Worm (Caenorhabditis elegans): ENCODE data around the gene fut-2.

fut-2 gene

ce11 chrV:6554308-6554707 is 21.4 kb downstream of the fut-2 start, which contains the start of gene K04A8.19:
Gene K04A8.19, minus strand, starts transcription at chrV:6554408.
- TF ChIP-seq fkh-10 (GFP tag; optimal IDR thresholded peaks at IDR 0.05) (no peak), lsy-2 (tag; optimal IDR thresholded peaks at IDR 0.05) (no peak), ceh-90 (tag; optimal IDR thresholded peaks at IDR 0.05) (no peak), jun-1 (tag; optimal IDR thresholded peaks at IDR 0.05) (no peak), fkh-8 (tag; optimal IDR thresholded peaks at IDR 0.05) (no peak), efl-1 (optimal IDR thresholded peaks at IDR 0.05) (no peak), efl-1 (GFP tag; optimal IDR thresholded peaks at IDR 0.05 in 1 of 2) (no peak), Y116A8C.19 (tag; optimal IDR thresholded peaks at IDR 0.05; ENCODE audit: borderline replicate concordance) (no peak), sox-4 (tag; optimal IDR thresholded peaks at IDR 0.05) (no peak), mab-9 (GFP tag; IDR thresholded peaks at IDR 0.05) (no peak), sptf-1 (tag; optimal IDR thresholded peaks at IDR 0.05) (no peak), tbx-2 (tag; optimal IDR thresholded peaks at IDR 0.05) (no peak), pag-3 (tag; optimal IDR thresholded peaks at IDR 0.05; ENCODE audit: borderline replicate concordance, insufficient read depth) (no peak), ceh-82 (tag; optimal IDR thresholded peaks at IDR 0.05) (no peak), nhr-237 (tag; optimal IDR thresholded peaks at IDR 0.05) (no peak), rnt-1 (tag; optimal IDR thresholded peaks at IDR 0.05) (no peak), mef-2 (tag; optimal IDR thresholded peaks at IDR 0.05) (no peak), snu-23 (GFP tag; optimal IDR thresholded peaks at IDR 0.05) (no peak), nhr-71 (tag; optimal IDR thresholded peaks at IDR 0.05) (no peak)

DNA sequence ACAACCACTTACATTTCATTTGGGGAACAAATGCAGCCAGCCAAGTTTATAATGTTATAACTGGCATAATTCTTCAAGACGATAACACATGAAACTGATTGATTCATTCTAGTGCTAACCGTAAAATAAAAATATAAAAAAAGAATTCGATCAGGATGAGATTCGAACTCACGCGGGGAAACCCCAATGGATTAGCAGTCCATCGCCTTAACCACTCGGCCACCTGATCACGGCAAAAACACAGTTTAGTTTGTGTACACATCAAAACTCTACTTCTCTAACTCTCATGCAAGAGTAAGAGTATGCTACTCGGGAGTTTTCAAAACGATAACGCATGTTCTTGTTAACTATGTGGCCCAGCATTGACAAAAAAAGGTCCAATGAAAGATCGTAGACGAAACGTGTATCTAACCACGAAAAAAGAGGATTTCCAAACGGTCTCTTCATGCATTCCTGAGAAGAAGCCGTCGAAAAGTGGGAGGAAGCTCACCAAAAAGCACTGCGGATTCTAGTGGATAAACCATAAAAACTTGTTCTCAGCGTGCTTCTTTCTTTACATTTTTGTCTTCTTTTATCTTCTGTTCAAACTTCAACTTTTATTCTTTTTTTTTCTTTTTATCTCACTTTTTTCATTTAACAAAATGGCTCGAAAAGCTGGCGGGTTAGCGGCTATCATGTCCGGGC is 23.8 kb downstream of the fut-2 start, which contains the start of gene twk-10:
TSS of gene twk-10 (plus strand) at position 634 of the 684 bp plus-strand sequence.
- no peak for TF ChIP-seq nhr-11 (tag; optimal IDR thresholded peaks at IDR 0.05)
- TF ChIP-seq ceh-63 (GFP tag; optimal IDR thresholded peaks at IDR 0.05): no peak
- TF ChIP-seq C34B4.2 (tag; optimal IDR thresholded peaks at IDR 0.05): no peak
- TF ChIP-seq swsn-7 (tag; optimal IDR thresholded peaks at IDR 0.05): peak; percentile 24
- TF ChIP-seq rnt-1 (tag; optimal IDR thresholded peaks at IDR 0.05): peak; percentile 45
- TF ChIP-seq mdl-1 (tag; optimal IDR thresholded peaks at IDR 0.05): peak in 1 of 2 experiments; percentile 42
- peak; percentile 17 for TF ChIP-seq lin-14 (GFP tag; optimal IDR thresholded peaks at IDR 0.05)
- peak; percentile 18 to 36 for TF ChIP-seq efl-1 (optimal IDR thresholded peaks at IDR 0.05)
- peak in 1 of 2 experiments; percentile 94 for TF ChIP-seq efl-1 (GFP tag; optimal IDR thresholded peaks at IDR 0.05 in 1 of 2)
- TF ChIP-seq nhr-28 (tag; optimal IDR thresholded peaks at IDR 0.05): no peak
- TF ChIP-seq nhr-12 (tag; optimal IDR thresholded peaks at IDR 0.05): no peak
- no peak for TF ChIP-seq hlh-4 (tag; optimal IDR thresholded peaks at IDR 0.05)
- peak; percentile 27 for TF ChIP-seq irx-1 (tag; optimal IDR thresholded peaks at IDR 0.05)
- TF ChIP-seq mep-1 (tag; optimal IDR thresholded peaks at IDR 0.05): peak; percentile 52
- TF ChIP-seq C16A3.4 (tag; optimal IDR thresholded peaks at IDR 0.05): peak; percentile 28
- no peak for TF ChIP-seq lir-3 (tag; optimal IDR thresholded peaks at IDR 0.05; ENCODE audit: poor library complexity)
- TF ChIP-seq nhr-20 (tag; optimal IDR thresholded peaks at IDR 0.05): peak; percentile 47
- TF ChIP-seq zip-4 (GFP tag; optimal IDR thresholded peaks at IDR 0.05): no peak
- peak; percentile 21 to 48 for TF ChIP-seq lin-35 (GFP tag; optimal IDR thresholded peaks at IDR 0.05)
- TF ChIP-seq blmp-1 (tag; optimal IDR thresholded peaks at IDR 0.05): no peak
- TF ChIP-seq nhr-84 (tag; optimal IDR thresholded peaks at IDR 0.05): no peak
- TF ChIP-seq elt-3 (tag; optimal IDR thresholded peaks at IDR 0.05): peak in 1 of 6 experiments; percentile 10
- TF ChIP-seq ceh-8 (GFP tag; optimal IDR thresholded peaks at IDR 0.05): no peak
- peak in 1 of 3 experiments; percentile 35 for TF ChIP-seq dpl-1 (GFP tag; optimal IDR thresholded peaks at IDR 0.05)
- peak; percentile 15 for TF ChIP-seq xbp-1 (tag; optimal IDR thresholded peaks at IDR 0.05)
- TF ChIP-seq nhr-77 (tag; optimal IDR thresholded peaks at IDR 0.05): peak; percentile 28
- no peak for TF ChIP-seq zag-1 (tag; optimal IDR thresholded peaks at IDR 0.05)
- TF ChIP-seq snu-23 (GFP tag; optimal IDR thresholded peaks at IDR 0.05): peak; percentile 42
- peak; percentile 3 for TF ChIP-seq dsc-1 (tag; optimal IDR thresholded peaks at IDR 0.05)
- TF ChIP-seq nhr-19 (GFP tag; conservative IDR thresholded peaks at IDR 0.05): peak; percentile 44
- TF ChIP-seq unc-98 (GFP tag; IDR thresholded peaks at IDR 0.05): no peak
- peak; percentile 42 for TF ChIP-seq nhr-90 (tag; optimal IDR thresholded peaks at IDR 0.05; ENCODE audit: poor library complexity)

Measured in whole organism, L1 larva.